Worm (Caenorhabditis elegans) whole organism, L1 larva: ENCODE measurements around the gene T06C12.9.

ENCODE experiments used
- C04F5.9 ChIP-seq: sonication (generic microtip); optimal IDR thresholded peaks from 2 replicates; lab custom pipeline; 2016; ENCODE audit warnings: missing genetic modification characterization, missing compliant biosample characterization
- fos-1 ChIP-seq: fragments of 150-350 bp; optimal IDR thresholded peaks from 2 replicates; lab custom pipeline; 2014; ENCODE audit warnings: missing biosample characterization, missing genetic modification characterization
- mdl-1 ChIP-seq, 2 experiments: fragments of 150-350 bp; optimal IDR thresholded peaks; 2 replicates each; lab custom pipeline; 2014 to 2017; ENCODE audit warnings: missing biosample characterization in 2 of 2, missing genetic modification characterization in 2 of 2, inconsistent platforms in 1 of 2
- sox-4 ChIP-seq: sonication (generic microtip); optimal IDR thresholded peaks from 2 replicates; lab custom pipeline; 2016; ENCODE audit warnings: missing genetic modification characterization, missing compliant biosample characterization
- unc-62 ChIP-seq: fragments of 150-350 bp; optimal IDR thresholded peaks from 2 replicates; lab custom pipeline; 2014; ENCODE audit warnings: missing biosample characterization, missing genetic modification reagents, missing genetic modification characterization
- ztf-11 ChIP-seq, 2 experiments: sonication (generic microtip); optimal IDR thresholded peaks; 2 replicates each; lab custom pipeline; 2016 to 2017; ENCODE audit warnings: missing genetic modification characterization in 2 of 2, missing biosample characterization in 1 of 2, missing compliant biosample characterization in 1 of 2
- ztf-4 ChIP-seq: fragments of 150-350 bp; optimal IDR thresholded peaks from 2 replicates; lab custom pipeline; 2014; ENCODE audit warnings: missing biosample characterization, missing genetic modification characterization

DNA sequence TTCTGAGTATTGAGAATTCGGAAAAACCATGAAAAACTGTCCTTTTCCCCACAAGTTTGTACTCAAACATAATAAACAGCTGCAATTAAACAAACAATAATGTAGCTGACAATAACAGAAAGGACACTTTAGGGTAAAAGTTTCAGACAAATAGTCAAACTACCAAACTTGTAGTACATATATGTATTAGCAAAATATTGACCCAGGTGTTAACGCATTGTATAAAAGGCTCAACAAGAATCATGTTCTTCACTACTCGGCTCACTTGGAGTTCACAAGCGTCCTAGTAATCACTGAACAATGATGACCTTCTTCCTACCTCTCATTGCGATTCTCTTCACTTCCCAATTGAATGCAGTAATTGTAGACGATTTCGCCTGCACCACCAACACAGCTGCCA lies 26.0 kb upstream of the T06C12.9 start, which contains the start of gene F35E8.6:
- TF ChIP-seq C04F5.9 (tag; lab: Kevin White, UChicago), result no peak
- TF ChIP-seq mdl-1 (tag; optimal IDR thresholded peaks at IDR 0.05; lab: Kevin White, UChicago), result no peak
- TF ChIP-seq fos-1, result no peak
- no peak for TF ChIP-seq sox-4 (tag; lab: Kevin White, UChicago)
- TF ChIP-seq ztf-11 (tag; optimal IDR thresholded peaks at IDR 0.05; lab: Kevin White, UChicago), result no peak
- no peak for TF ChIP-seq ztf-4
- TF ChIP-seq unc-62 (GFP tag; lab: Kevin White, UChicago), result no peak
